Fruit fly (Drosophila melanogaster): ENCODE measurements around the gene CG15019.

- TF ChIP-seq kay (GFP tag; ENCODE audit: borderline replicate concordance) (no peak), cic (GFP tag; optimal IDR thresholded peaks at IDR 0.05) (no peak), ovo (GFP tag; optimal IDR thresholded peaks at IDR 0.05) (no peak), CG14711 (tag; optimal IDR thresholded peaks at IDR 0.05) (no peak), Mnt (GFP tag; optimal IDR thresholded peaks at IDR 0.05) (no peak), CG1620 (GFP tag; optimal IDR thresholded peaks at IDR 0.05) (no peak), Clk (GFP tag; optimal IDR thresholded peaks at IDR 0.05) (no peak), CG7045 (GFP tag; optimal IDR thresholded peaks at IDR 0.05) (no peak)
These were observed 36.3 kb upstream of the CG15019 start for dm6 chr3L:4442168-4442567.

Data from whole organism, adult.